Fruit fly (Drosophila melanogaster) whole organism, embryonic: Measurements from ENCODE around the gene CG13605.

ENCODE experiments used
- B-H2 ChIP-seq: fragments of 200-800 bp; sonication (Bioruptor generic); optimal IDR thresholded peaks from 2 replicates; lab custom pipeline; 2018; ENCODE audit warnings: missing biosample characterization, mild to moderate bottlenecking, missing genetic modification characterization
- CG10209 ChIP-seq: fragments of 200-800 bp; sonication (Bioruptor generic); optimal IDR thresholded peaks from 3 replicates; lab custom pipeline; 2017; ENCODE audit warnings: missing biosample characterization, mild to moderate bottlenecking, missing genetic modification characterization, missing genetic modification reagents
- CG10543 ChIP-seq: fragments of 200-800 bp; sonication (Bioruptor generic); optimal IDR thresholded peaks from 3 replicates; lab custom pipeline; 2017; ENCODE audit warnings: missing biosample characterization, mild to moderate bottlenecking, missing genetic modification characterization, moderate library complexity
- CG12659 ChIP-seq: fragments of 200-800 bp; sonication (Bioruptor generic); optimal IDR thresholded peaks from 3 replicates; lab custom pipeline; 2017; ENCODE audit warnings: mild to moderate bottlenecking, missing biosample characterization, missing genetic modification reagents, missing genetic modification characterization
- CG12744 ChIP-seq: fragments of 200-800 bp; sonication (Bioruptor generic); optimal IDR thresholded peaks from 2 replicates; lab custom pipeline; 2016; ENCODE audit warnings: missing biosample characterization, missing genetic modification characterization
- CG13775 ChIP-seq: fragments of 200-800 bp; sonication (Bioruptor generic); optimal IDR thresholded peaks from 3 replicates; lab custom pipeline; 2017; ENCODE audit warnings: missing biosample characterization, mild to moderate bottlenecking, missing genetic modification characterization
- CG13894 ChIP-seq: fragments of 200-800 bp; sonication (Bioruptor generic); optimal IDR thresholded peaks from 3 replicates; lab custom pipeline; 2018; ENCODE audit warnings: missing biosample characterization, mild to moderate bottlenecking, missing genetic modification characterization, moderate library complexity
- CG1602 ChIP-seq: fragments of 200-800 bp; sonication (Bioruptor generic); optimal IDR thresholded peaks from 3 replicates; lab custom pipeline; 2016; ENCODE audit warnings: missing biosample characterization, missing genetic modification characterization
- CG18476 ChIP-seq: fragments of 200-800 bp; sonication (Bioruptor generic); optimal IDR thresholded peaks from 2 replicates; lab custom pipeline; 2016; ENCODE audit warnings: missing biosample characterization, mild to moderate bottlenecking, missing genetic modification characterization
- CG30431 ChIP-seq: fragments of 200-800 bp; sonication (Bioruptor generic); optimal IDR thresholded peaks from 2 replicates; lab custom pipeline; 2017; ENCODE audit warnings: missing biosample characterization, missing genetic modification characterization
- CG32532 ChIP-seq: fragments of 200-800 bp; sonication (Bioruptor generic); IDR thresholded peaks from 2 replicates; pipeline ENCODE4 v1.3.6; 2022; ENCODE audit warnings: missing biosample characterization, missing genetic modification characterization
- CG3407 ChIP-seq: fragments of 200-800 bp; sonication (Bioruptor generic); optimal IDR thresholded peaks from 2 replicates; lab custom pipeline; 2018; ENCODE audit warnings: missing biosample characterization, mild to moderate bottlenecking, missing genetic modification characterization
- CG4730 ChIP-seq: fragments of 200-800 bp; sonication (Bioruptor generic); IDR thresholded peaks from 2 replicates; pipeline ENCODE4 v1.3.6; 2022; ENCODE audit warnings: missing biosample characterization, missing genetic modification characterization
- CG4854 ChIP-seq: fragments of 200-800 bp; sonication (Bioruptor generic); optimal IDR thresholded peaks from 2 replicates; lab custom pipeline; 2016; ENCODE audit warnings: missing biosample characterization, missing genetic modification characterization, inconsistent platforms
- CG6175 ChIP-seq: fragments of 200-800 bp; sonication (Bioruptor generic); IDR thresholded peaks from 3 replicates; pipeline ENCODE4 v1.3.6; 2022; ENCODE audit warnings: missing biosample characterization, missing genetic modification characterization
- CG6654 ChIP-seq: fragments of 200-800 bp; sonication (Bioruptor generic); optimal IDR thresholded peaks from 2 replicates; lab custom pipeline; 2017; ENCODE audit warnings: missing biosample characterization, mild to moderate bottlenecking, missing genetic modification characterization
- CG7839 ChIP-seq: fragments of 200-800 bp; sonication (Bioruptor generic); optimal IDR thresholded peaks from 3 replicates; lab custom pipeline; 2018; ENCODE audit warnings: missing biosample characterization, mild to moderate bottlenecking, missing genetic modification characterization, moderate library complexity
- CG8478 ChIP-seq: fragments of >200 bp; optimal IDR thresholded peaks from 2 replicates; lab custom pipeline; 2018
- CG9876 ChIP-seq: fragments of 200-800 bp; sonication (Bioruptor generic); optimal IDR thresholded peaks from 2 replicates; lab custom pipeline; 2016; ENCODE audit warnings: missing biosample characterization, missing genetic modification characterization
- Chrac-16 ChIP-seq: fragments of 200-800 bp; sonication (Bioruptor generic); optimal IDR thresholded peaks from 3 replicates; lab custom pipeline; 2016; ENCODE audit warnings: missing biosample characterization, missing genetic modification characterization
- CoRest ChIP-seq: fragments of 200-800 bp; sonication (Bioruptor generic); optimal IDR thresholded peaks from 3 replicates; lab custom pipeline; 2018; ENCODE audit warnings: missing biosample characterization, mild to moderate bottlenecking, missing genetic modification characterization, moderate library complexity
- D19A ChIP-seq: fragments of 200-800 bp; optimal IDR thresholded peaks from 3 replicates; lab custom pipeline; 2019; ENCODE audit warnings: missing biosample characterization, mild to moderate bottlenecking, missing genetic modification characterization, moderate library complexity
- Dek ChIP-seq: fragments of 200-800 bp; sonication (Bioruptor generic); optimal IDR thresholded peaks from 3 replicates; lab custom pipeline; 2019; ENCODE audit warnings: missing biosample characterization, mild to moderate bottlenecking, missing genetic modification characterization, moderate library complexity
- Doc2 ChIP-seq: fragments of 200-800 bp; sonication (Bioruptor generic); IDR thresholded peaks from 2 replicates; pipeline ENCODE4 v1.3.6; 2022; ENCODE audit warnings: missing biosample characterization, missing genetic modification characterization
- Doc3 ChIP-seq: fragments of 200-800 bp; sonication (Bioruptor generic); IDR thresholded peaks from 3 replicates; pipeline ENCODE4 v1.3.6; 2022; ENCODE audit warnings: missing biosample characterization, missing genetic modification characterization; ENCODE audit not compliant: partially characterized antibody
- E2f1 ChIP-seq: fragments of 200-800 bp; sonication (Bioruptor generic); IDR thresholded peaks from 2 replicates; pipeline ENCODE4 v1.3.6; 2022; ENCODE audit warnings: missing biosample characterization, missing genetic modification characterization
- Hr39 ChIP-seq: fragments of >200 bp; optimal IDR thresholded peaks from 2 replicates; lab custom pipeline; 2017
- NC2α ChIP-seq: fragments of 200-800 bp; sonication (Bioruptor generic); optimal IDR thresholded peaks from 2 replicates; lab custom pipeline; 2016; ENCODE audit warnings: missing biosample characterization, missing genetic modification characterization
- Oli ChIP-seq: fragments of 200-800 bp; sonication (Bioruptor generic); optimal IDR thresholded peaks from 2 replicates; lab custom pipeline; 2018; ENCODE audit warnings: missing biosample characterization, mild to moderate bottlenecking, missing genetic modification characterization, moderate library complexity
- Rfx ChIP-seq: fragments of 200-800 bp; sonication (Bioruptor generic); IDR thresholded peaks from 2 replicates; pipeline ENCODE4 v1.3.6; 2022; ENCODE audit warnings: missing biosample characterization, missing genetic modification characterization
- Taf1 ChIP-seq: fragments of 200-800 bp; sonication (Bioruptor generic); IDR thresholded peaks from 2 replicates; pipeline ENCODE4 v1.3.6; 2022; ENCODE audit warnings: missing biosample characterization, missing genetic modification characterization
- Xbp1 ChIP-seq: fragments of 200-800 bp; sonication (Bioruptor generic); optimal IDR thresholded peaks from 3 replicates; lab custom pipeline; 2016; ENCODE audit warnings: missing biosample characterization, mild to moderate bottlenecking, missing genetic modification characterization
- abd-A ChIP-seq: fragments of 200-800 bp; sonication (Bioruptor generic); optimal IDR thresholded peaks from 3 replicates; lab custom pipeline; 2019; ENCODE audit warnings: missing biosample characterization, mild to moderate bottlenecking, missing genetic modification characterization, moderate library complexity
- ash1 ChIP-seq: fragments of 200-800 bp; sonication (Bioruptor generic); optimal IDR thresholded peaks from 2 replicates; lab custom pipeline; 2018; ENCODE audit warnings: missing biosample characterization, mild to moderate bottlenecking, missing genetic modification characterization
- bbx ChIP-seq: fragments of 200-800 bp; sonication (Bioruptor generic); IDR thresholded peaks from 2 replicates; pipeline ENCODE4 v1.3.6; 2022; ENCODE audit warnings: missing biosample characterization, missing genetic modification characterization; ENCODE audit not compliant: partially characterized antibody
- bcd ChIP-seq: fragments of 200-800 bp; sonication (Bioruptor generic); optimal IDR thresholded peaks from 2 replicates; lab custom pipeline; 2017; ENCODE audit warnings: missing biosample characterization, mild to moderate bottlenecking, missing genetic modification characterization
- bowl ChIP-seq: fragments of 200-800 bp; sonication (Bioruptor generic); IDR thresholded peaks from 2 replicates; pipeline ENCODE4 v1.3.6; 2022; ENCODE audit warnings: missing biosample characterization, missing genetic modification characterization
- caup ChIP-seq: fragments of 200-800 bp; sonication (Bioruptor generic); optimal IDR thresholded peaks from 3 replicates; lab custom pipeline; 2017; ENCODE audit warnings: missing biosample characterization, mild to moderate bottlenecking, missing genetic modification characterization, moderate library complexity; ENCODE audit not compliant: severe bottlenecking
- danr ChIP-seq: fragments of 200-800 bp; sonication (Bioruptor generic); IDR thresholded peaks from 2 replicates; pipeline ENCODE4 v1.3.6; 2022; ENCODE audit warnings: missing biosample characterization, missing genetic modification characterization
- eve ChIP-seq, 2 experiments: fragments of >200 bp; optimal IDR thresholded peaks; 2 replicates each; lab custom pipeline; 2017; ENCODE audit warnings: missing biosample characterization in 2 of 2, missing genetic modification characterization in 2 of 2
- fd102C ChIP-seq: fragments of 200-800 bp; sonication (Bioruptor generic); optimal IDR thresholded peaks from 2 replicates; lab custom pipeline; 2018; ENCODE audit warnings: missing biosample characterization, mild to moderate bottlenecking, missing genetic modification characterization, moderate library complexity
- gcm2 ChIP-seq: fragments of 200-800 bp; sonication (Bioruptor generic); optimal IDR thresholded peaks from 2 replicates; lab custom pipeline; 2016; ENCODE audit warnings: missing biosample characterization, missing genetic modification characterization
- gsb-n ChIP-seq: fragments of 200-800 bp; sonication (Bioruptor generic); optimal IDR thresholded peaks from 3 replicates; lab custom pipeline; 2018; ENCODE audit warnings: missing biosample characterization, mild to moderate bottlenecking, missing genetic modification characterization
- hkb ChIP-seq, 2 experiments: fragments of 200-800 bp in 1 of 2; fragments of >200 bp in 1 of 2; sonication (Bioruptor generic) in 1 of 2; IDR thresholded peaks in 1 of 2; optimal IDR thresholded peaks in 1 of 2; 2 replicates each; pipeline versions ENCODE4 v1.3.6 to Lab custom; 2017 to 2022; ENCODE audit warnings: missing biosample characterization in 1 of 2, missing genetic modification characterization in 1 of 2
- lola ChIP-seq, 3 experiments: fragments of >200 bp in 2 of 3; fragments of 200-800 bp in 1 of 3; sonication (Bioruptor generic) in 1 of 3; optimal IDR thresholded peaks; 2 replicates each; lab custom pipeline; 2017 to 2019; ENCODE audit warnings: missing biosample characterization in 3 of 3, missing genetic modification characterization in 3 of 3, mild to moderate bottlenecking in 1 of 3, moderate library complexity in 1 of 3
- ro ChIP-seq: fragments of 200-800 bp; sonication (Bioruptor generic); IDR thresholded peaks from 2 replicates; pipeline ENCODE4 v1.3.6; 2022; ENCODE audit warnings: missing biosample characterization, missing genetic modification characterization
- run ChIP-seq: fragments of 200-800 bp; sonication (Bioruptor generic); optimal IDR thresholded peaks from 3 replicates; lab custom pipeline; 2018; ENCODE audit warnings: missing biosample characterization, mild to moderate bottlenecking, missing genetic modification characterization
- stwl ChIP-seq: fragments of 200-800 bp; sonication (Bioruptor generic); optimal IDR thresholded peaks from 3 replicates; lab custom pipeline; 2018; ENCODE audit warnings: missing biosample characterization, mild to moderate bottlenecking, missing genetic modification characterization, moderate library complexity
- trh ChIP-seq: fragments of 200-800 bp; sonication (Bioruptor generic); optimal IDR thresholded peaks from 2 replicates; lab custom pipeline; 2016; ENCODE audit warnings: missing biosample characterization, missing genetic modification characterization
- wek ChIP-seq: fragments of 200-800 bp; sonication (Bioruptor generic); optimal IDR thresholded peaks from 3 replicates; lab custom pipeline; 2018; ENCODE audit warnings: missing biosample characterization, mild to moderate bottlenecking, missing genetic modification characterization, moderate library complexity

CG13605 gene

dm6 chr3R:24106059-24106631 is 6.0 kb downstream of the CG13605 start (continued):
- TF ChIP-seq hkb (optimal IDR thresholded peaks at IDR 0.05; lab: Kevin White, UChicago) (no peak), hkb (GFP tag; IDR thresholded peaks at IDR 0.05; lab: Robert Waterston, UW) (no peak), stwl (tag; lab: Kevin White, UChicago) (peak; percentile 62), CG1602 (GFP tag; lab: Kevin White, UChicago) (peak; percentile 18), ro (GFP tag; lab: Robert Waterston, UW) (no peak), Xbp1 (GFP tag; lab: Kevin White, UChicago) (peak; percentile 73), CG10209 (GFP tag; lab: Kevin White, UChicago) (peak; percentile 39), E2f1 (GFP tag; lab: Robert Waterston, UW) (no peak), wek (GFP tag; lab: Kevin White, UChicago) (peak; percentile 45), CG13775 (GFP tag; lab: Kevin White, UChicago) (peak; percentile 28), caup (GFP tag; lab: Kevin White, UChicago) (peak; percentile 43), lola (GFP tag; optimal IDR thresholded peaks at IDR 0.05; lab: Kevin White, UChicago) (no peak), fd102C (GFP tag; lab: Kevin White, UChicago) (no peak), bowl (GFP tag; lab: Robert Waterston, UW) (no peak), CoRest (peak; percentile 4), Doc3 (no peak), CG12744 (peak; percentile 12), Oli (no peak), CG32532 (GFP tag; lab: Robert Waterston, UW) (no peak), CG13894 (no peak), run (no peak), D19A (tag; lab: Kevin White, UChicago) (peak; percentile 35), Hr39 (lab: Kevin White, UChicago) (no peak), Dek (tag; lab: Kevin White, UChicago) (peak; percentile 11), trh (no peak), gsb-n (tag; lab: Kevin White, UChicago) (peak; percentile 3), CG30431 (GFP tag; lab: Kevin White, UChicago) (no peak), CG9876 (GFP tag; lab: Kevin White, UChicago) (no peak), CG7839 (tag; lab: Kevin White, UChicago) (peak; percentile 35), CG10543 (GFP tag; lab: Kevin White, UChicago) (peak; percentile 4), CG12659 (peak; percentile 42), Chrac-16 (peak; percentile 34), danr (no peak), Doc2 (GFP tag; lab: Robert Waterston, UW) (no peak), Taf1 (GFP tag; lab: Robert Waterston, UW) (no peak), B-H2 (peak; percentile 36), CG4854 (peak; percentile 60), CG3407 (GFP tag; lab: Kevin White, UChicago) (no peak), CG18476 (GFP tag; lab: Kevin White, UChicago) (peak; percentile 64), abd-A (no peak), Rfx (GFP tag; lab: Robert Waterston, UW) (no peak), CG4730 (GFP tag; lab: Robert Waterston, UW) (no peak), eve (GFP tag; optimal IDR thresholded peaks at IDR 0.05; lab: Kevin White, UChicago) (no peak), NC2α (no peak), CG6175 (no peak), bbx (no peak), CG6654 (GFP tag; lab: Kevin White, UChicago) (no peak), bcd (GFP tag; lab: Kevin White, UChicago) (no peak), ash1 (GFP tag; lab: Kevin White, UChicago) (no peak), gcm2 (GFP tag; lab: Kevin White, UChicago) (no peak), CG8478 (lab: Kevin White, UChicago) (no peak)
